Worm (Caenorhabditis elegans): ENCODE measurements around the gene C18E9.9.

- TF ChIP-seq M03D4.4 (tag; optimal IDR thresholded peaks at IDR 0.05) (no peak), nhr-28 (tag; optimal IDR thresholded peaks at IDR 0.05) (no peak), nhr-237 (tag; optimal IDR thresholded peaks at IDR 0.05) (no peak), nhr-76 (tag; optimal IDR thresholded peaks at IDR 0.05) (no peak), mep-1 (tag; optimal IDR thresholded peaks at IDR 0.05) (no peak)
These were observed 49.4 kb upstream of the C18E9.9 start for ce11 chrII:9038736-9039135.
